Worm (Caenorhabditis elegans): ENCODE data around the gene phat-8.

The phat-8 gene

ce11 chrII:12465557-12465956, 6.0 kb upstream of the phat-8 start, which contains the start of gene sre-37:
Gene sre-37, plus strand, starts transcription at chrII:12465857.
- TF ChIP-seq nhr-28 (tag; optimal IDR thresholded peaks at IDR 0.05): no peak
- TF ChIP-seq hlh-17 (GFP tag; optimal IDR thresholded peaks at IDR 0.05; ENCODE audit: borderline replicate concordance): no peak
- TF ChIP-seq zag-1 (tag; optimal IDR thresholded peaks at IDR 0.05): no peak
- no peak for TF ChIP-seq lin-13 (GFP tag; optimal IDR thresholded peaks at IDR 0.05)
- no peak for TF ChIP-seq fkh-8 (tag; optimal IDR thresholded peaks at IDR 0.05)
- no peak for TF ChIP-seq mef-2 (tag; optimal IDR thresholded peaks at IDR 0.05)
- TF ChIP-seq lsy-2 (tag; optimal IDR thresholded peaks at IDR 0.05): no peak
- no peak for TF ChIP-seq nhr-85 (tag)
- no peak for TF ChIP-seq sptf-1 (tag; optimal IDR thresholded peaks at IDR 0.05)
- TF ChIP-seq nhr-90 (tag; optimal IDR thresholded peaks at IDR 0.05; ENCODE audit: poor library complexity): no peak
- TF ChIP-seq ztf-4 (tag; optimal IDR thresholded peaks at IDR 0.05): no peak
- TF ChIP-seq nhr-76 (tag; optimal IDR thresholded peaks at IDR 0.05): no peak
- TF ChIP-seq irx-1 (tag; optimal IDR thresholded peaks at IDR 0.05): no peak
- TF ChIP-seq nhr-71 (tag; optimal IDR thresholded peaks at IDR 0.05): no peak
- no peak for TF ChIP-seq ceh-8 (GFP tag; optimal IDR thresholded peaks at IDR 0.05)
- no peak for TF ChIP-seq lir-3 (tag; optimal IDR thresholded peaks at IDR 0.05; ENCODE audit: poor library complexity)
- TF ChIP-seq fkh-4 (tag; optimal IDR thresholded peaks at IDR 0.05; ENCODE audit: borderline replicate concordance): no peak
- TF ChIP-seq skn-1 (tag; optimal IDR thresholded peaks at IDR 0.05): no peak
- TF ChIP-seq ama-1 (optimal IDR thresholded peaks at IDR 0.05): no peak

- TF ChIP-seq mdl-1 (tag; optimal IDR thresholded peaks at IDR 0.05) (no peak), sox-4 (tag; optimal IDR thresholded peaks at IDR 0.05) (no peak), swsn-7 (tag; optimal IDR thresholded peaks at IDR 0.05) (no peak), lsy-2 (tag; optimal IDR thresholded peaks at IDR 0.05) (no peak), zip-4 (GFP tag; optimal IDR thresholded peaks at IDR 0.05) (no peak), blmp-1 (tag; optimal IDR thresholded peaks at IDR 0.05) (no peak)
These were observed 4.6 kb upstream of the phat-8 start, which contains the start of gene srg-16 for ce11 chrII:12467047-12467446. Gene srg-16, plus strand, starts transcription at chrII:12467133.

ce11 chrII:12473406-12473805, 1.8 kb downstream of the phat-8 start, which contains the start of gene srg-17:
Gene srg-17, plus strand, starts transcription at chrII:12473706.
- TF ChIP-seq nhr-47 (tag; optimal IDR thresholded peaks at IDR 0.05): no peak
- TF ChIP-seq ceh-90 (tag; optimal IDR thresholded peaks at IDR 0.05): no peak
- no peak for TF ChIP-seq mdl-1 (tag; optimal IDR thresholded peaks at IDR 0.05)
- no peak for TF ChIP-seq unc-62 (GFP tag; optimal IDR thresholded peaks at IDR 0.05)
- TF ChIP-seq nhr-11 (tag; optimal IDR thresholded peaks at IDR 0.05): no peak
- no peak for TF ChIP-seq efl-1 (optimal IDR thresholded peaks at IDR 0.05)
- peak in 1 of 2 experiments; percentile 48 for TF ChIP-seq efl-1 (GFP tag; optimal IDR thresholded peaks at IDR 0.05 in 1 of 2)

ce11 chrII:12480811-12481210, 9.2 kb downstream of the phat-8 start, which contains the start of gene arrd-9:
Gene arrd-9, minus strand, starts transcription at chrII:12480911.
- TF ChIP-seq irx-1 (tag; optimal IDR thresholded peaks at IDR 0.05): no peak
- TF ChIP-seq elt-2 (tag; optimal IDR thresholded peaks at IDR 0.05): no peak

- TF ChIP-seq nhr-237 (tag; optimal IDR thresholded peaks at IDR 0.05) (no peak), unc-62 (GFP tag; optimal IDR thresholded peaks at IDR 0.05) (no peak), pax-3 (tag; optimal IDR thresholded peaks at IDR 0.05) (no peak), hpl-2 (GFP tag; optimal IDR thresholded peaks at IDR 0.05) (no peak), aly-2 (tag; optimal IDR thresholded peaks at IDR 0.05) (no peak), ceh-8 (GFP tag; optimal IDR thresholded peaks at IDR 0.05) (no peak), efl-1 (optimal IDR thresholded peaks at IDR 0.05) (no peak), efl-1 (GFP tag; optimal IDR thresholded peaks at IDR 0.05 in 1 of 2) (peak in 1 of 2 experiments; percentile 91), swsn-7 (tag; optimal IDR thresholded peaks at IDR 0.05) (no peak)
These were observed 10.0 kb downstream of the phat-8 start for ce11 chrII:12481645-12482044.
